Worm (Caenorhabditis elegans): Measurements from ENCODE around the gene F49E8.6.

DNA sequence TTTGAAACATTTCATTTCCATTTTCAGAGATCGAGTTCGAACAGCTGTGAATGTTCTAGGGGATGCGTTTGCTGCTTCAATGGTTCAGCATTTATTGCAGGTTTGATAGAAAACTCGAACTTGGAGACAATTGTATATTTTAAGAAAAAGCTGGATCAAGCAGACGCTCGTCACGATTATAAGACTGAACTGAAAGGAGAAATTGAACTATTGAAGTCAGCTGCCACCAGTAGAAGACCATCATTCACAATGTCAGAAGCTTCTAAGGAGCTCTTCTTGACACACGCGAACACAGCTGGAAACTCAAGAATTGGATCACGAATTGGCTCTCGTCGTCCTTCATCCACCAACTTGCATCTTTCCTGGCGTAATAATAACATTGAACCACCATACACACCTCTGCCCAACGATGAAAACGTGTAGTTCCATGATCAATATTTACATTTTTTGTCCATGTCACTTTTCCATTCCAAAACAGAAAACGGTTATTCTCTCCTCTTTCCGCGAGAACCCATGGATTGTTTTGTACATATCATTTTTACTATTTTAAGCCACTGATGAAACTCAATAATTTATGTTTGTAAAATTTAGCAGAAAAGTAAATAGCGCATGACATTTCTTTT is 48.5 kb downstream of the F49E8.6 start:
- TF ChIP-seq him-1 (tag; optimal IDR thresholded peaks at IDR 0.05) = no peak
- TF ChIP-seq W03F9.2 (tag; optimal IDR thresholded peaks at IDR 0.05) = no peak
- no peak for TF ChIP-seq dao-5 (tag; optimal IDR thresholded peaks at IDR 0.05)

Measured in whole organism, L4/young adult.